Worm (Caenorhabditis elegans) whole organism, L1 larva: ENCODE results near the gene act-2.
A peak's percentile ranks its signal among the peaks of the same experiment; 100 is the strongest.

ENCODE experiments used
- C04F5.9 ChIP-seq: sonication (generic microtip); optimal IDR thresholded peaks from 2 replicates; lab custom pipeline; 2016; ENCODE audit warnings: missing genetic modification characterization, missing compliant biosample characterization
- F16B12.6 ChIP-seq: fragments of 150-350 bp; optimal IDR thresholded peaks from 2 replicates; lab custom pipeline; 2014; ENCODE audit warnings: missing biosample characterization, missing genetic modification characterization
- Y116A8C.19 ChIP-seq: sonication (generic microtip); optimal IDR thresholded peaks from 2 replicates; lab custom pipeline; 2016; ENCODE audit warnings: missing compliant biosample characterization, missing genetic modification characterization, borderline replicate concordance
- alr-1 ChIP-seq: fragments of 200-800 bp; sonication (Bioruptor generic); optimal IDR thresholded peaks from 2 replicates; lab custom pipeline; 2018; ENCODE audit warnings: borderline replicate concordance, mild to moderate bottlenecking, missing genetic modification characterization, missing compliant biosample characterization
- ceh-63 ChIP-seq: fragments of 200-800 bp; sonication (Bioruptor generic); optimal IDR thresholded peaks from 2 replicates; lab custom pipeline; 2018; ENCODE audit warnings: mild to moderate bottlenecking, missing genetic modification characterization, missing compliant biosample characterization
- ceh-90 ChIP-seq: sonication (generic microtip); optimal IDR thresholded peaks from 2 replicates; lab custom pipeline; 2016; ENCODE audit warnings: missing genetic modification characterization, missing compliant biosample characterization
- ces-1 ChIP-seq: fragments of 150-350 bp; optimal IDR thresholded peaks from 2 replicates; lab custom pipeline; 2014; ENCODE audit warnings: missing biosample characterization, missing genetic modification reagents, missing genetic modification characterization
- dpl-1 ChIP-seq, 3 experiments: fragments of 150-350 bp in 2 of 3; sonication (generic microtip) in 1 of 3; optimal IDR thresholded peaks; 2 replicates each; lab custom pipeline; 2014 to 2017; ENCODE audit warnings: missing biosample characterization in 3 of 3, missing genetic modification characterization in 3 of 3, missing genetic modification reagents in 3 of 3
- dsc-1 ChIP-seq: sonication (generic microtip); optimal IDR thresholded peaks from 2 replicates; lab custom pipeline; 2016; ENCODE audit warnings: mild to moderate bottlenecking, missing genetic modification characterization, missing compliant biosample characterization
- efl-1 ChIP-seq, 4 experiments: fragments of 150-350 bp; optimal IDR thresholded peaks in 3 of 4; peaks in 1 of 4; 1 replicate in 1 of 4; 2 replicates in 3 of 4; lab custom pipeline; 2014; ENCODE audit warnings: missing biosample characterization in 2 of 4, missing genetic modification characterization in 2 of 4, missing genetic modification reagents in 2 of 4
- efl-3 ChIP-seq: fragments of 200-800 bp; sonication (Bioruptor generic); optimal IDR thresholded peaks from 2 replicates; lab custom pipeline; 2018; ENCODE audit warnings: mild to moderate bottlenecking, missing genetic modification characterization, missing compliant biosample characterization
- elt-2 ChIP-seq: sonication (generic microtip); optimal IDR thresholded peaks from 2 replicates; lab custom pipeline; 2016; ENCODE audit warnings: missing genetic modification characterization, mild to moderate bottlenecking, inconsistent platforms, missing compliant biosample characterization, missing genetic modification reagents
- elt-3 ChIP-seq, 6 experiments: fragments of 150-350 bp in 1 of 6; sonication (generic microtip); optimal IDR thresholded peaks; 2 replicates each; lab custom pipeline; 2017 to 2018; ENCODE audit warnings: missing biosample characterization in 6 of 6, missing genetic modification characterization in 6 of 6, inconsistent platforms in 1 of 6
- fkh-4 ChIP-seq: sonication (generic microtip); optimal IDR thresholded peaks from 2 replicates; lab custom pipeline; 2016; ENCODE audit warnings: missing compliant biosample characterization, missing genetic modification characterization, borderline replicate concordance
- fkh-8 ChIP-seq: sonication (generic microtip); optimal IDR thresholded peaks from 2 replicates; lab custom pipeline; 2016; ENCODE audit warnings: mild to moderate bottlenecking, missing genetic modification characterization, missing compliant biosample characterization
- grh-1 ChIP-seq: fragments of 200-800 bp; sonication (Bioruptor generic); IDR thresholded peaks from 2 replicates; pipeline ENCODE4 v1.3.6; 2022; ENCODE audit warnings: missing genetic modification reagents, missing genetic modification characterization, missing compliant biosample characterization
- hlh-17 ChIP-seq: fragments of 200-800 bp; sonication (Bioruptor generic); optimal IDR thresholded peaks from 2 replicates; lab custom pipeline; 2018; ENCODE audit warnings: missing genetic modification characterization, mild to moderate bottlenecking, missing compliant biosample characterization, moderate library complexity, borderline replicate concordance
- hpl-2 ChIP-seq: fragments of 150-350 bp; optimal IDR thresholded peaks from 2 replicates; lab custom pipeline; 2014; ENCODE audit warnings: missing biosample characterization, missing genetic modification reagents, missing genetic modification characterization
- isw-1 ChIP-seq: fragments of 200-800 bp; sonication (Bioruptor generic); IDR thresholded peaks from 2 replicates; pipeline ENCODE4 v1.3.6; 2022; ENCODE audit warnings: missing genetic modification characterization, missing compliant biosample characterization
- jun-1 ChIP-seq: fragments of 150-350 bp; optimal IDR thresholded peaks from 2 replicates; lab custom pipeline; 2014; ENCODE audit warnings: missing biosample characterization, missing genetic modification reagents, missing genetic modification characterization
- lin-14 ChIP-seq: fragments of 200-800 bp; sonication (Bioruptor generic); optimal IDR thresholded peaks from 2 replicates; lab custom pipeline; 2018; ENCODE audit warnings: mild to moderate bottlenecking, missing genetic modification characterization, moderate library complexity, missing compliant biosample characterization
- lin-15B ChIP-seq: fragments of 150-350 bp; sonication (generic microtip); optimal IDR thresholded peaks from 3 replicates; lab custom pipeline; 2014; ENCODE audit warnings: missing biosample characterization, missing genetic modification characterization
- lin-39 ChIP-seq: fragments of 150-350 bp; optimal IDR thresholded peaks from 2 replicates; lab custom pipeline; 2014; ENCODE audit warnings: missing biosample characterization, missing genetic modification reagents, missing genetic modification characterization
- lsy-2 ChIP-seq, 2 experiments: fragments of 150-350 bp; optimal IDR thresholded peaks; 2 replicates each; lab custom pipeline; 2014; ENCODE audit warnings: missing biosample characterization in 2 of 2, missing genetic modification characterization in 2 of 2
- mab-9 ChIP-seq: fragments of 200-800 bp; sonication (Bioruptor generic); IDR thresholded peaks from 2 replicates; pipeline ENCODE4 v1.3.6; 2022; ENCODE audit warnings: missing genetic modification reagents, missing genetic modification characterization, missing compliant biosample characterization
- mep-1 ChIP-seq: fragments of 150-350 bp; optimal IDR thresholded peaks from 2 replicates; lab custom pipeline; 2014; ENCODE audit warnings: missing biosample characterization, missing genetic modification characterization
- nhr-19 ChIP-seq: fragments of 200-800 bp; sonication (Bioruptor generic); conservative IDR thresholded peaks from 2 replicates; pipeline ENCODE4 v1.3.6; 2022; ENCODE audit warnings: missing genetic modification characterization, missing compliant biosample characterization
- nhr-237 ChIP-seq: fragments of 150-350 bp; optimal IDR thresholded peaks from 2 replicates; lab custom pipeline; 2014; ENCODE audit warnings: missing biosample characterization, missing genetic modification characterization
- nhr-28 ChIP-seq: fragments of 150-350 bp; optimal IDR thresholded peaks from 2 replicates; lab custom pipeline; 2014; ENCODE audit warnings: missing biosample characterization, missing genetic modification characterization
- nhr-71 ChIP-seq: sonication (generic microtip); optimal IDR thresholded peaks from 2 replicates; lab custom pipeline; 2016; ENCODE audit warnings: mild to moderate bottlenecking, missing genetic modification characterization, moderate library complexity, missing compliant biosample characterization
- nhr-90 ChIP-seq: sonication (generic microtip); optimal IDR thresholded peaks from 2 replicates; lab custom pipeline; 2016; ENCODE audit warnings: mild to moderate bottlenecking, missing genetic modification characterization, missing compliant biosample characterization; ENCODE audit not compliant: poor library complexity
- pag-3 ChIP-seq: sonication (generic microtip); optimal IDR thresholded peaks from 2 replicates; lab custom pipeline; 2017; ENCODE audit warnings: missing genetic modification characterization, mild to moderate bottlenecking, missing compliant biosample characterization, antibody characterized with exemption, borderline replicate concordance; ENCODE audit not compliant: insufficient read depth
- rnt-1 ChIP-seq: sonication (generic microtip); optimal IDR thresholded peaks from 2 replicates; lab custom pipeline; 2016; ENCODE audit warnings: mild to moderate bottlenecking, missing genetic modification characterization, moderate library complexity, missing compliant biosample characterization
- skn-1 ChIP-seq: fragments of 150-350 bp; optimal IDR thresholded peaks from 2 replicates; lab custom pipeline; 2014; ENCODE audit warnings: missing biosample characterization, missing genetic modification characterization
- snu-23 ChIP-seq: sonication (generic microtip); optimal IDR thresholded peaks from 2 replicates; lab custom pipeline; 2016; ENCODE audit warnings: missing genetic modification characterization, missing compliant biosample characterization
- sox-4 ChIP-seq: sonication (generic microtip); optimal IDR thresholded peaks from 2 replicates; lab custom pipeline; 2016; ENCODE audit warnings: missing genetic modification characterization, missing compliant biosample characterization
- swsn-7 ChIP-seq: sonication (generic microtip); optimal IDR thresholded peaks from 2 replicates; lab custom pipeline; 2016; ENCODE audit warnings: missing genetic modification characterization, missing compliant biosample characterization
- tbx-2 ChIP-seq: sonication (generic microtip); optimal IDR thresholded peaks from 2 replicates; lab custom pipeline; 2016; ENCODE audit warnings: missing genetic modification characterization, missing compliant biosample characterization
- unc-30 ChIP-seq: sonication (generic microtip); optimal IDR thresholded peaks from 2 replicates; lab custom pipeline; 2017; ENCODE audit warnings: missing biosample characterization, missing genetic modification characterization
- unc-62 ChIP-seq: fragments of 150-350 bp; optimal IDR thresholded peaks from 2 replicates; lab custom pipeline; 2014; ENCODE audit warnings: missing biosample characterization, missing genetic modification reagents, missing genetic modification characterization
- unc-98 ChIP-seq: fragments of 200-800 bp; sonication (Bioruptor generic); IDR thresholded peaks from 2 replicates; pipeline ENCODE4 v1.3.6; 2022; ENCODE audit warnings: missing genetic modification characterization, missing compliant biosample characterization
- vab-15 ChIP-seq: sonication (generic microtip); optimal IDR thresholded peaks from 2 replicates; lab custom pipeline; 2017; ENCODE audit warnings: missing genotype, mild to moderate bottlenecking, missing genetic modification characterization, missing compliant biosample characterization
- xbp-1 ChIP-seq: sonication (generic microtip); optimal IDR thresholded peaks from 2 replicates; lab custom pipeline; 2016; ENCODE audit warnings: missing genetic modification characterization, missing compliant biosample characterization
- zag-1 ChIP-seq: fragments of 150-350 bp; optimal IDR thresholded peaks from 2 replicates; lab custom pipeline; 2014; ENCODE audit warnings: missing biosample characterization, missing genetic modification characterization
- ztf-4 ChIP-seq: fragments of 150-350 bp; optimal IDR thresholded peaks from 2 replicates; lab custom pipeline; 2014; ENCODE audit warnings: missing biosample characterization, missing genetic modification characterization

The act-2 gene

ce11 chrV:11074448-11074847 lies 3.5 kb downstream of the act-2 start, which contains the start of gene act-3 (continued):
- TF ChIP-seq pag-3 (tag; lab: Kevin White, UChicago) (no peak), dpl-1 (GFP tag; optimal IDR thresholded peaks at IDR 0.05; lab: Kevin White, UChicago) (no peak), nhr-19 (GFP tag; lab: Robert Waterston, UW) (peak; percentile 45), hpl-2 (GFP tag; lab: Kevin White, UChicago) (no peak), alr-1 (no peak), grh-1 (GFP tag; lab: Robert Waterston, UW) (no peak), lin-14 (GFP tag; lab: Kevin White, UChicago) (peak; percentile 87), F16B12.6 (tag; lab: Kevin White, UChicago) (no peak), hlh-17 (no peak), C04F5.9 (tag; lab: Kevin White, UChicago) (no peak), isw-1 (GFP tag; lab: Robert Waterston, UW) (no peak), lin-15B (tag; lab: Kevin White, UChicago) (no peak), unc-62 (GFP tag; lab: Kevin White, UChicago) (no peak), unc-30 (tag; lab: Kevin White, UChicago) (no peak), mab-9 (no peak), xbp-1 (no peak), skn-1 (tag; lab: Kevin White, UChicago) (no peak), swsn-7 (peak; percentile 13), ces-1 (GFP tag; lab: Kevin White, UChicago) (no peak), ceh-63 (GFP tag; lab: Kevin White, UChicago) (no peak), elt-3 (tag; optimal IDR thresholded peaks at IDR 0.05; lab: Kevin White, UChicago) (no peak), elt-2 (tag; lab: Kevin White, UChicago) (no peak), fkh-4 (tag; lab: Kevin White, UChicago) (no peak), ztf-4 (tag; lab: Kevin White, UChicago) (no peak), efl-3 (no peak), Y116A8C.19 (tag; lab: Kevin White, UChicago) (no peak), mep-1 (tag; lab: Kevin White, UChicago) (peak; percentile 21), lin-39 (tag; lab: Kevin White, UChicago) (no peak), ceh-90 (tag; lab: Kevin White, UChicago) (no peak), zag-1 (tag; lab: Kevin White, UChicago) (no peak), jun-1 (tag; lab: Kevin White, UChicago) (no peak), nhr-28 (no peak), vab-15 (tag; lab: Kevin White, UChicago) (no peak), efl-1 (optimal IDR thresholded peaks at IDR 0.05; lab: Kevin White, UChicago) (no peak), efl-1 (GFP tag; optimal IDR thresholded peaks at IDR 0.05 in 1 of 2; lab: Kevin White, UChicago) (no peak), unc-98 (no peak), sox-4 (no peak), nhr-90 (tag; lab: Kevin White, UChicago) (no peak), fkh-8 (tag; lab: Kevin White, UChicago) (no peak)

DNA sequence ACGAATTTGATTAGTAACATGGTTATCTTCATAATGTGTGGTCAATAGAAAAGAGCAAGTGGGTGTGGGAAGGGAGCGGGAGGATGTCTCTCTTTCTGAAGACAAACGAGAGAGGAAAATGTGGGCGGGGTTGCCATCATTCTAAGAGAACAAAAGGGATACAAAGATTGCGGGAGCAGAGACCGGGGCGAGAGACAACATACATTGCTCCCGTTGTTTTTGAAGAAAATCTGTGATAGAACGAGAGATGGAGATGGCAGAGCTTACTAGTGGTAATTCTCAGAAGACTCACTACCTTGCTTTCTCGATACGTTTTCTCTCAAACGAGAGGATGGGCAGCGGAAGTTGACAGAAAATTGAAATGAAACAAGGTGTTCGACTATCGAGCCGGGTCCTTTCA lies 4.6 kb downstream of the act-2 start:
- TF ChIP-seq dsc-1, result peak; percentile 7
- peak; percentile 82 for TF ChIP-seq pag-3 (tag; lab: Kevin White, UChicago)
- peak; percentile 73 for TF ChIP-seq rnt-1 (tag; lab: Kevin White, UChicago)
- TF ChIP-seq tbx-2 (tag; lab: Kevin White, UChicago), result peak; percentile 14
- TF ChIP-seq efl-1 (optimal IDR thresholded peaks at IDR 0.05; lab: Kevin White, UChicago), result no peak
- TF ChIP-seq efl-1 (GFP tag; optimal IDR thresholded peaks at IDR 0.05 in 1 of 2; lab: Kevin White, UChicago), result peak in 1 of 2 experiments; percentile 49
- peak in 1 of 2 experiments; percentile 36 for TF ChIP-seq lsy-2 (tag; optimal IDR thresholded peaks at IDR 0.05; lab: Kevin White, UChicago)
- no peak for TF ChIP-seq nhr-237 (tag; lab: Kevin White, UChicago)
- TF ChIP-seq unc-30 (tag; lab: Kevin White, UChicago), result no peak
- no peak for TF ChIP-seq elt-2 (tag; lab: Kevin White, UChicago)
- TF ChIP-seq nhr-19 (GFP tag; lab: Robert Waterston, UW), result peak; percentile 49
- peak; percentile 72 for TF ChIP-seq lin-14 (GFP tag; lab: Kevin White, UChicago)
- peak; percentile 9 for TF ChIP-seq snu-23 (GFP tag; lab: Kevin White, UChicago)
- peak; percentile 57 for TF ChIP-seq nhr-71
